Fruit fly (Drosophila melanogaster) Kc167 (cell line): ENCODE data around the gene CG14983.

Experiments
- Myc ChIP-seq: fragments of >200 bp; optimal IDR thresholded peaks from 2 replicates; lab custom pipeline; 2017; ENCODE audit warnings: missing external identifiers
- Sin3A ChIP-seq: fragments of >200 bp; optimal IDR thresholded peaks from 2 replicates; lab custom pipeline; 2018; ENCODE audit warnings: missing external identifiers
- h ChIP-seq: fragments of >200 bp; optimal IDR thresholded peaks from 3 replicates; lab custom pipeline; 2018; ENCODE audit warnings: missing external identifiers
- insv ChIP-seq: fragments of >200 bp; optimal IDR thresholded peaks from 3 replicates; lab custom pipeline; 2018; ENCODE audit warnings: missing external identifiers
- psq ChIP-seq: fragments of >200 bp; optimal IDR thresholded peaks from 2 replicates; lab custom pipeline; 2017; ENCODE audit warnings: missing external identifiers
- ttk ChIP-seq: sonication (Bioruptor generic); optimal IDR thresholded peaks from 2 replicates; lab custom pipeline; 2017; ENCODE audit warnings: missing external identifiers

DNA sequence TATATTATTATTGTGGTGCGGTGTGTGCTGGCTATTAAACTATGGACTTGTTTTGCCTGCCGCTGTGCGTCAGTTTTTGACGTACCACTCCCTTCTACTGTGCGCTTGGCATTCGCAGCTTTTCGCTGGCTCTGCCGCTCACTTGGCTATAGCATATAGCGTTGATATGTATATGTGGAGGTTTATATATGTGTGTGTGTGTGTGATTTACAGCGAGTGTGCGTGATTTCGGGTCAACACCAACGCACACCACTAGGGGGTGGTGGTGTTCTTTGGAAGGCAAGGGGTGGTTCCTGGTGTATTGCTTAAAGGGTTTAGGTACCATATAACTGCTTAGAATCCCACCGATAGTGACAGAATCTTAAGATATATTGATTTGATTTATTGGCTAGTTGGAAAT lies 15.6 kb upstream of the CG14983 start, which contains the start of gene CG12605:
- TF ChIP-seq psq (lab: Kevin White, UChicago) (no peak), insv (lab: Kevin White, UChicago) (no peak), Myc (lab: Kevin White, UChicago) (no peak), h (lab: Kevin White, UChicago) (no peak), Sin3A (no peak), ttk (no peak)
